In the genomic region with DNA sequence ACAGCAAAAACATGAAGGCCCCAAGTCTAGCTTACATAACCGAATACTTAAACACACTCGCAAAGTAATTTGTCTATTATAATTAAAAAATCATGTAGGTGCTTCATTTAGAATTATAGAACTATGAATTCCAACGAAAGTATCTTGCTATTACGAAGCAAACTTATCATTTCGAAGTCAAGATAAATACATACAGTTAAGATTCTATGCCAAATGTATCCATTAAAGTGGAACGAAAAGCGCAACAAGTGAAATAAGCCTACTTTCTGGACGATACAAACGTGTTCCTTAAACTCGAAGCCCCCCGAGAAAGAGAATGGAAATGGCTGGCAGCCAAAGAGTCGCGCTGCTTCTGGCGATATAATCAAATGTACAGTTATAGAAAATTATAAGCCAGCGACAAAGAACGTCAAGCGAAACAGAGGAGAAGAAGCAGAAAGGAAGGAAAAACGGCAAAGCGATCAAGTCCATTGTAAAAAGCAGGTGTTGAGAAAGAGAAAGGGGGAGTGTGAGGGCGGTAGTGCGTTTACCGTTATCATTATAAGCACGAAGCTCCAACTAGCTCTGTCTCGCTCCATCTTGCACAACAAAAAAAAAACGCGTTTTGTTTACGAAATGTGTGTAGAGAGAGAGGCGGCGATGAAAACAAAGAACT, we compare ENCODE assay signal across 5 fruit fly cellular contexts.
A peak's percentile ranks its signal among the peaks of the same experiment; 100 is the strongest.
TF ChIP-seq lines count a peak whose summit lies in the region.

No protein-coding gene starts in this region.

- TF ChIP-seq CTCF in whole organism, embryonic (GFP tag; optimal IDR thresholded peaks at IDR 0.05; lab: Kevin White, UChicago), result no peak

TF ChIP-seq in whole organism, adult, 20 proteins besides CTCF, POLR2A, EP300 and RAD21:
- TF ChIP-seq ovo (GFP tag; optimal IDR thresholded peaks at IDR 0.05; lab: Kevin White, UChicago) (peak; percentile 88), CG33017 (tag; optimal IDR thresholded peaks at IDR 0.05; lab: Kevin White, UChicago) (no peak), Mnt (GFP tag; optimal IDR thresholded peaks at IDR 0.05; lab: Kevin White, UChicago) (no peak), bab1 (GFP tag; optimal IDR thresholded peaks at IDR 0.05; lab: Kevin White, UChicago) (peak; percentile 41), pad (GFP tag; optimal IDR thresholded peaks at IDR 0.05; lab: Kevin White, UChicago) (peak; percentile 71), CG7101 (tag; optimal IDR thresholded peaks at IDR 0.05; lab: Kevin White, UChicago) (peak; percentile 13), CG11617 (GFP tag; optimal IDR thresholded peaks at IDR 0.05; lab: Kevin White, UChicago) (no peak), CG7045 (GFP tag; optimal IDR thresholded peaks at IDR 0.05; lab: Kevin White, UChicago) (no peak), CG1620 (GFP tag; optimal IDR thresholded peaks at IDR 0.05; lab: Kevin White, UChicago) (no peak), Crg-1 (GFP tag; optimal IDR thresholded peaks at IDR 0.05; lab: Kevin White, UChicago) (no peak), CG14711 (tag; optimal IDR thresholded peaks at IDR 0.05; lab: Kevin White, UChicago) (peak; percentile 41), kay (GFP tag; lab: Kevin White, UChicago; ENCODE audit: borderline replicate concordance) (no peak), Hr96 (GFP tag; optimal IDR thresholded peaks at IDR 0.05; lab: Kevin White, UChicago) (no peak), CG5204 (GFP tag; optimal IDR thresholded peaks at IDR 0.05; lab: Kevin White, UChicago) (no peak)

TF ChIP-seq in whole organism, embryonic, 481 proteins besides CTCF, POLR2A, EP300 and RAD21 (continues in another document):
- TF ChIP-seq gem (tag; optimal IDR thresholded peaks at IDR 0.05; lab: Kevin White, UChicago), result peak; percentile 60
- TF ChIP-seq CG15514 (GFP tag; optimal IDR thresholded peaks at IDR 0.05; lab: Kevin White, UChicago), result no peak
- TF ChIP-seq pzg (GFP tag; optimal IDR thresholded peaks at IDR 0.05; lab: Kevin White, UChicago), result no peak
- peak; percentile 2 for TF ChIP-seq shn (GFP tag; optimal IDR thresholded peaks at IDR 0.05; lab: Kevin White, UChicago)
- peak; percentile 6 for TF ChIP-seq CG3163 (GFP tag; optimal IDR thresholded peaks at IDR 0.05; lab: Kevin White, UChicago)
- TF ChIP-seq PHDP (tag; optimal IDR thresholded peaks at IDR 0.05; lab: Kevin White, UChicago), result peak; percentile 42
- TF ChIP-seq CG4730 (GFP tag; IDR thresholded peaks at IDR 0.05; lab: Robert Waterston, UW), result no peak
- TF ChIP-seq CG33557 (GFP tag; optimal IDR thresholded peaks at IDR 0.05; lab: Kevin White, UChicago), result no peak
- TF ChIP-seq danr (GFP tag; IDR thresholded peaks at IDR 0.05; lab: Robert Waterston, UW), result no peak
- TF ChIP-seq Atf3 (GFP tag; optimal IDR thresholded peaks at IDR 0.05; lab: Kevin White, UChicago), result no peak
- TF ChIP-seq onecut (GFP tag; IDR thresholded peaks at IDR 0.05; lab: Robert Waterston, UW), result no peak
- TF ChIP-seq grau (tag; optimal IDR thresholded peaks at IDR 0.05; lab: Kevin White, UChicago), result peak; percentile 39
- TF ChIP-seq CG11504 (tag; optimal IDR thresholded peaks at IDR 0.05; lab: Kevin White, UChicago), result peak; percentile 57
- TF ChIP-seq Trl (optimal IDR thresholded peaks at IDR 0.05; lab: Kevin White, UChicago), result no peak
- peak; percentile 30 for TF ChIP-seq Trl (GFP tag; optimal IDR thresholded peaks at IDR 0.05; lab: Kevin White, UChicago)
- no peak for TF ChIP-seq Vsx1 (GFP tag; optimal IDR thresholded peaks at IDR 0.05; lab: Kevin White, UChicago)
- TF ChIP-seq ara (GFP tag; IDR thresholded peaks at IDR 0.05; lab: Robert Waterston, UW), result no peak
- peak; percentile 52 for TF ChIP-seq lab (GFP tag; optimal IDR thresholded peaks at IDR 0.05; lab: Kevin White, UChicago)
- TF ChIP-seq dm (GFP tag; optimal IDR thresholded peaks at IDR 0.05; lab: Kevin White, UChicago), result no peak

TF ChIP-seq in whole organism, prepupa, 60 proteins besides CTCF, POLR2A, EP300 and RAD21 (continues in another document):
- TF ChIP-seq dsx (GFP tag; optimal IDR thresholded peaks at IDR 0.05; lab: Kevin White, UChicago; ENCODE audit: poor library complexity, severe bottlenecking) (peak; percentile 15), Smox (GFP tag; optimal IDR thresholded peaks at IDR 0.05; lab: Kevin White, UChicago) (no peak), lz (GFP tag; optimal IDR thresholded peaks at IDR 0.05; lab: Kevin White, UChicago) (no peak), CG8632 (GFP tag; optimal IDR thresholded peaks at IDR 0.05; lab: Kevin White, UChicago) (no peak), svp (GFP tag; lab: Kevin White, UChicago) (no peak), cyc (GFP tag; optimal IDR thresholded peaks at IDR 0.05; lab: Kevin White, UChicago) (no peak), ss (GFP tag; optimal IDR thresholded peaks at IDR 0.05; lab: Kevin White, UChicago) (peak; percentile 15 to 21), CG6163 (GFP tag; IDR thresholded peaks at IDR 0.05; lab: Robert Waterston, UW) (peak; percentile 29; the same call in 1 of the 3 replicates), Ets21C (GFP tag; optimal IDR thresholded peaks at IDR 0.05; lab: Kevin White, UChicago) (no peak), eg (GFP tag; IDR thresholded peaks at IDR 0.05; lab: Robert Waterston, UW) (no peak), Eip75B (GFP tag; optimal IDR thresholded peaks at IDR 0.05; lab: Kevin White, UChicago) (no peak), Sox15 (GFP tag; optimal IDR thresholded peaks at IDR 0.05; lab: Kevin White, UChicago) (no peak), Eip93F (GFP tag; optimal IDR thresholded peaks at IDR 0.05; lab: Kevin White, UChicago) (no peak), CG32006 (GFP tag; optimal IDR thresholded peaks at IDR 0.05; lab: Kevin White, UChicago) (peak; percentile 66), dac (GFP tag; optimal IDR thresholded peaks at IDR 0.05; lab: Kevin White, UChicago) (no peak), CG3919 (GFP tag; optimal IDR thresholded peaks at IDR 0.05; lab: Kevin White, UChicago) (peak; percentile 13), fkh (GFP tag; optimal IDR thresholded peaks at IDR 0.05; lab: Kevin White, UChicago) (no peak), CG11294 (GFP tag; IDR thresholded peaks at IDR 0.05; lab: Robert Waterston, UW) (no peak), CG31627 (GFP tag; optimal IDR thresholded peaks at IDR 0.05; lab: Kevin White, UChicago) (no peak)

TF ChIP-seq in whole organism, pupa, 21 proteins besides CTCF, POLR2A, EP300 and RAD21 (continues in another document):
- peak; percentile 1 for TF ChIP-seq Pif1A (GFP tag; optimal IDR thresholded peaks at IDR 0.05; lab: Kevin White, UChicago)
- TF ChIP-seq CG9948 (tag; optimal IDR thresholded peaks at IDR 0.05; lab: Kevin White, UChicago), result peak; percentile 32
- TF ChIP-seq gl (tag; optimal IDR thresholded peaks at IDR 0.05; lab: Kevin White, UChicago), result no peak
- TF ChIP-seq CG14655 (GFP tag; optimal IDR thresholded peaks at IDR 0.05; lab: Kevin White, UChicago), result peak; percentile 35
- 0 out of 3 replicates have a peak, but pooled peaks have one; percentile 33 for TF ChIP-seq fd96Ca (GFP tag; IDR thresholded peaks at IDR 0.05; lab: Robert Waterston, UW)
- peak; percentile 33 for TF ChIP-seq CG17806 (tag; optimal IDR thresholded peaks at IDR 0.05; lab: Kevin White, UChicago)
- TF ChIP-seq rn (GFP tag; IDR thresholded peaks at IDR 0.05; lab: Robert Waterston, UW), result no peak
- TF ChIP-seq Pif1B (GFP tag; optimal IDR thresholded peaks at IDR 0.05; lab: Kevin White, UChicago), result no peak
- TF ChIP-seq CG12605 (GFP tag; IDR thresholded peaks at IDR 0.05; lab: Robert Waterston, UW), result no peak
- peak; percentile 39 for TF ChIP-seq CG15710 (tag; optimal IDR thresholded peaks at IDR 0.05; lab: Kevin White, UChicago)
- TF ChIP-seq Ets98B (GFP tag; IDR thresholded peaks at IDR 0.05; lab: Robert Waterston, UW), result 0 out of 2 replicates have a peak, but pooled peaks have one; percentile 11
- peak; percentile 54 for TF ChIP-seq CG8159 (tag; optimal IDR thresholded peaks at IDR 0.05; lab: Kevin White, UChicago)
- peak; percentile 21 for TF ChIP-seq CG8301 (tag; optimal IDR thresholded peaks at IDR 0.05; lab: Kevin White, UChicago)
- peak; percentile 44 for TF ChIP-seq EcR (GFP tag; optimal IDR thresholded peaks at IDR 0.05; lab: Kevin White, UChicago)
- TF ChIP-seq CG34367 (tag; optimal IDR thresholded peaks at IDR 0.05; lab: Kevin White, UChicago), result no peak
- no peak for TF ChIP-seq CG10348 (GFP tag; IDR thresholded peaks at IDR 0.05; lab: Robert Waterston, UW)
- TF ChIP-seq CG13204 (GFP tag; optimal IDR thresholded peaks at IDR 0.05; lab: Kevin White, UChicago), result no peak
- no peak for TF ChIP-seq D1 (tag; optimal IDR thresholded peaks at IDR 0.05; lab: Kevin White, UChicago)
- TF ChIP-seq CG32121 (GFP tag; IDR thresholded peaks at IDR 0.05; lab: Robert Waterston, UW), result no peak
- no peak for TF ChIP-seq Snoo (tag; optimal IDR thresholded peaks at IDR 0.05; lab: Kevin White, UChicago)

TF ChIP-seq in whole organism, wandering third instar larva, 38 proteins besides CTCF, POLR2A, EP300 and RAD21:
- TF ChIP-seq Abd-B (GFP tag; optimal IDR thresholded peaks at IDR 0.05; lab: Kevin White, UChicago) (no peak), pan (optimal IDR thresholded peaks at IDR 0.05; lab: Kevin White, UChicago) (no peak), Myc (optimal IDR thresholded peaks at IDR 0.05; lab: Kevin White, UChicago) (no peak), Rel (GFP tag; optimal IDR thresholded peaks at IDR 0.05; lab: Kevin White, UChicago) (no peak), Rel (tag; optimal IDR thresholded peaks at IDR 0.05; lab: Kevin White, UChicago) (peak; percentile 10), OdsH (GFP tag; optimal IDR thresholded peaks at IDR 0.05; lab: Kevin White, UChicago) (peak; percentile 7), fru (GFP tag; optimal IDR thresholded peaks at IDR 0.05; lab: Kevin White, UChicago) (peak; percentile 9), h (GFP tag; optimal IDR thresholded peaks at IDR 0.05; lab: Kevin White, UChicago) (no peak), N (GFP tag; optimal IDR thresholded peaks at IDR 0.05; lab: Kevin White, UChicago) (no peak), Hr83 (GFP tag; optimal IDR thresholded peaks at IDR 0.05; lab: Kevin White, UChicago; ENCODE audit: poor library complexity, severe bottlenecking) (peak; percentile 2), lola (GFP tag; optimal IDR thresholded peaks at IDR 0.05; lab: Kevin White, UChicago) (no peak), dl (GFP tag; optimal IDR thresholded peaks at IDR 0.05; lab: Kevin White, UChicago; ENCODE audit: insufficient read depth in 1 of 2, partially characterized antibody in 2 of 2) (no peak), sage (GFP tag; optimal IDR thresholded peaks at IDR 0.05; lab: Kevin White, UChicago) (no peak), psq (GFP tag; optimal IDR thresholded peaks at IDR 0.05; lab: Kevin White, UChicago) (peak; percentile 75), rgr (GFP tag; optimal IDR thresholded peaks at IDR 0.05; lab: Kevin White, UChicago) (peak; percentile 22)
TF ChIP-seq in whole organism, wandering third instar larva: peak in this region for 6.
